Fruit fly (Drosophila melanogaster) whole organism, embryonic: ENCODE measurements around the gene Rfx.
A peak's percentile ranks its signal among the peaks of the same experiment; 100 is the strongest.

Experiments
- Aef1 ChIP-seq: fragments of 200-800 bp; sonication (Bioruptor generic); IDR thresholded peaks from 3 replicates; pipeline ENCODE4 v1.3.6; 2022; ENCODE audit warnings: missing biosample characterization, missing genetic modification characterization
- B-H1 ChIP-seq: fragments of 200-800 bp; sonication (Bioruptor generic); IDR thresholded peaks from 3 replicates; pipeline ENCODE4 v1.3.6; 2022; ENCODE audit warnings: missing biosample characterization, missing genetic modification characterization
- Bgb ChIP-seq: fragments of 200-800 bp; sonication (Bioruptor generic); IDR thresholded peaks from 2 replicates; pipeline ENCODE4 v1.3.6; 2022; ENCODE audit warnings: missing biosample characterization, missing genetic modification characterization; ENCODE audit not compliant: partially characterized antibody
- CG1024 ChIP-seq: fragments of 200-800 bp; sonication (Bioruptor generic); IDR thresholded peaks from 2 replicates; pipeline ENCODE4 v1.3.6; 2022; ENCODE audit warnings: missing biosample characterization, missing genetic modification characterization
- CG14710 ChIP-seq: fragments of 200-800 bp; sonication (Bioruptor generic); optimal IDR thresholded peaks from 3 replicates; lab custom pipeline; 2019; ENCODE audit warnings: missing biosample characterization, mild to moderate bottlenecking, missing genetic modification characterization, moderate library complexity
- CG15073 ChIP-seq: fragments of 200-800 bp; sonication (Bioruptor generic); optimal IDR thresholded peaks from 2 replicates; lab custom pipeline; 2016; ENCODE audit warnings: missing biosample characterization, missing genetic modification characterization
- CG15514 ChIP-seq: fragments of 200-800 bp; sonication (Bioruptor generic); optimal IDR thresholded peaks from 3 replicates; lab custom pipeline; 2017; ENCODE audit warnings: missing biosample characterization, missing genetic modification characterization, mild to moderate bottlenecking, moderate library complexity, missing genetic modification reagents
- CG1603 ChIP-seq: fragments of 200-800 bp; sonication (Bioruptor generic); optimal IDR thresholded peaks from 2 replicates; lab custom pipeline; 2019; ENCODE audit warnings: missing biosample characterization, mild to moderate bottlenecking, missing genetic modification characterization, moderate library complexity
- CG17361 ChIP-seq: fragments of 200-800 bp; sonication (Bioruptor generic); IDR thresholded peaks from 3 replicates; pipeline ENCODE4 v1.3.6; 2022; ENCODE audit warnings: missing biosample characterization, missing genetic modification characterization
- CG17385 ChIP-seq: fragments of 200-800 bp; sonication (Bioruptor generic); optimal IDR thresholded peaks from 3 replicates; lab custom pipeline; 2018; ENCODE audit warnings: missing biosample characterization, mild to moderate bottlenecking, missing genetic modification characterization
- CG17568 ChIP-seq: fragments of 200-800 bp; sonication (Bioruptor generic); optimal IDR thresholded peaks from 2 replicates; lab custom pipeline; 2018; ENCODE audit warnings: missing biosample characterization, mild to moderate bottlenecking, missing genetic modification characterization, moderate library complexity
- CG18619 ChIP-seq: fragments of 200-800 bp; sonication (Bioruptor generic); optimal IDR thresholded peaks from 3 replicates; lab custom pipeline; 2017; ENCODE audit warnings: missing biosample characterization, mild to moderate bottlenecking, missing genetic modification characterization
- CG2120 ChIP-seq: fragments of 200-800 bp; sonication (Bioruptor generic); optimal IDR thresholded peaks from 3 replicates; lab custom pipeline; 2016; ENCODE audit warnings: missing biosample characterization, missing genetic modification characterization
- CG2199 ChIP-seq: fragments of 200-800 bp; sonication (Bioruptor generic); IDR thresholded peaks from 3 replicates; pipeline ENCODE4 v1.3.6; 2022; ENCODE audit warnings: missing biosample characterization, missing genetic modification characterization
- CG31441 ChIP-seq: fragments of 200-800 bp; sonication (Bioruptor generic); IDR thresholded peaks from 2 replicates; pipeline ENCODE4 v1.3.6; 2022; ENCODE audit warnings: missing biosample characterization, missing genetic modification characterization
- CG3281 ChIP-seq: fragments of 200-800 bp; sonication (Bioruptor generic); optimal IDR thresholded peaks from 3 replicates; lab custom pipeline; 2017; ENCODE audit warnings: missing biosample characterization, mild to moderate bottlenecking, missing genetic modification characterization
- CG34224 ChIP-seq: fragments of 200-800 bp; sonication (Bioruptor generic); IDR thresholded peaks from 3 replicates; pipeline ENCODE4 v1.3.6; 2022; ENCODE audit warnings: missing biosample characterization, missing genetic modification characterization; ENCODE audit not compliant: partially characterized antibody
- CG4404 ChIP-seq: fragments of 200-800 bp; sonication (Bioruptor generic); IDR thresholded peaks from 2 replicates; pipeline ENCODE4 v1.3.6; 2022; ENCODE audit warnings: missing biosample characterization, missing genetic modification characterization
- CG8388 ChIP-seq: fragments of 200-800 bp; sonication (Bioruptor generic); optimal IDR thresholded peaks from 2 replicates; lab custom pipeline; 2019; ENCODE audit warnings: missing biosample characterization, mild to moderate bottlenecking, missing genetic modification characterization, moderate library complexity
- CG9437 ChIP-seq: fragments of 200-800 bp; sonication (Bioruptor generic); optimal IDR thresholded peaks from 2 replicates; lab custom pipeline; 2018; ENCODE audit warnings: missing biosample characterization, mild to moderate bottlenecking, missing genetic modification characterization
- Chrac-16 ChIP-seq: fragments of 200-800 bp; sonication (Bioruptor generic); optimal IDR thresholded peaks from 3 replicates; lab custom pipeline; 2016; ENCODE audit warnings: missing biosample characterization, missing genetic modification characterization
- Deaf1 ChIP-seq: fragments of 200-800 bp; optimal IDR thresholded peaks from 3 replicates; lab custom pipeline; 2019; ENCODE audit warnings: missing biosample characterization, mild to moderate bottlenecking, missing genetic modification characterization, moderate library complexity
- Dek ChIP-seq: fragments of 200-800 bp; sonication (Bioruptor generic); optimal IDR thresholded peaks from 3 replicates; lab custom pipeline; 2019; ENCODE audit warnings: missing biosample characterization, mild to moderate bottlenecking, missing genetic modification characterization, moderate library complexity
- Dll ChIP-seq: fragments of 200-800 bp; sonication (Bioruptor generic); IDR thresholded peaks from 4 replicates; pipeline ENCODE4 v1.3.6; 2022; ENCODE audit warnings: missing biosample characterization, missing genetic modification characterization; ENCODE audit not compliant: partially characterized antibody
- Dref ChIP-seq: fragments of 200-800 bp; sonication (Bioruptor generic); IDR thresholded peaks from 2 replicates; pipeline ENCODE4 v1.3.6; 2022; ENCODE audit warnings: missing biosample characterization, missing genetic modification characterization
- Elba2 ChIP-seq: fragments of 200-800 bp; sonication (Bioruptor generic); optimal IDR thresholded peaks from 3 replicates; lab custom pipeline; 2016; ENCODE audit warnings: missing biosample characterization, missing genetic modification characterization
- Hand ChIP-seq: fragments of 200-800 bp; sonication (Bioruptor generic); optimal IDR thresholded peaks from 2 replicates; lab custom pipeline; 2017; ENCODE audit warnings: mild to moderate bottlenecking, missing biosample characterization, missing genetic modification reagents, missing genetic modification characterization
- HmgZ ChIP-seq: fragments of 200-800 bp; sonication (Bioruptor generic); optimal IDR thresholded peaks from 2 replicates; lab custom pipeline; 2018; ENCODE audit warnings: missing biosample characterization, mild to moderate bottlenecking, missing genetic modification characterization
- NC2β ChIP-seq: fragments of 200-800 bp; sonication (Bioruptor generic); optimal IDR thresholded peaks from 2 replicates; lab custom pipeline; 2016; ENCODE audit warnings: missing biosample characterization, missing genetic modification characterization
- Oaz ChIP-seq: fragments of 200-800 bp; sonication (Bioruptor generic); IDR thresholded peaks from 2 replicates; pipeline ENCODE4 v1.3.6; 2022; ENCODE audit warnings: missing biosample characterization, missing genetic modification characterization
- ara ChIP-seq: fragments of 200-800 bp; sonication (Bioruptor generic); IDR thresholded peaks from 2 replicates; pipeline ENCODE4 v1.3.6; 2022; ENCODE audit warnings: missing biosample characterization, missing genetic modification characterization
- chinmo ChIP-seq: fragments of 200-800 bp; sonication (Bioruptor generic); IDR thresholded peaks from 4 replicates; pipeline ENCODE4 v1.3.6; 2022; ENCODE audit warnings: missing biosample characterization, missing genetic modification characterization; ENCODE audit not compliant: partially characterized antibody
- dysf ChIP-seq: fragments of 200-800 bp; sonication (Bioruptor generic); IDR thresholded peaks from 3 replicates; pipeline ENCODE4 v1.3.6; 2022; ENCODE audit warnings: missing biosample characterization, missing genetic modification characterization
- exex ChIP-seq: fragments of 200-800 bp; sonication (Bioruptor generic); optimal IDR thresholded peaks from 4 replicates; lab custom pipeline; 2018; ENCODE audit warnings: missing biosample characterization, mild to moderate bottlenecking, missing genetic modification characterization, moderate library complexity
- gce ChIP-seq: fragments of 200-800 bp; sonication (Bioruptor generic); IDR thresholded peaks from 3 replicates; pipeline ENCODE4 v1.3.6; 2022; ENCODE audit warnings: missing biosample characterization, missing genetic modification characterization
- gem ChIP-seq: fragments of 200-800 bp; sonication (Bioruptor generic); optimal IDR thresholded peaks from 2 replicates; lab custom pipeline; 2019; ENCODE audit warnings: missing biosample characterization, mild to moderate bottlenecking, missing genetic modification characterization, moderate library complexity
- jing ChIP-seq: fragments of 200-800 bp; sonication (Bioruptor generic); optimal IDR thresholded peaks from 2 replicates; lab custom pipeline; 2018; ENCODE audit warnings: missing biosample characterization, mild to moderate bottlenecking, missing genetic modification characterization
- lab ChIP-seq: fragments of 200-800 bp; sonication (Bioruptor generic); optimal IDR thresholded peaks from 3 replicates; lab custom pipeline; 2017; ENCODE audit warnings: missing biosample characterization, missing genetic modification characterization, mild to moderate bottlenecking, moderate library complexity, missing genetic modification reagents
- lilli ChIP-seq: fragments of 200-800 bp; sonication (Bioruptor generic); optimal IDR thresholded peaks from 3 replicates; lab custom pipeline; 2016; ENCODE audit warnings: missing biosample characterization, missing genetic modification characterization
- nau ChIP-seq: fragments of 200-800 bp; sonication (Bioruptor generic); optimal IDR thresholded peaks from 3 replicates; lab custom pipeline; 2017; ENCODE audit warnings: missing biosample characterization, mild to moderate bottlenecking, missing genetic modification characterization, missing genetic modification reagents
- nerfin-2 ChIP-seq: fragments of 200-800 bp; sonication (Bioruptor generic); IDR thresholded peaks from 2 replicates; pipeline ENCODE4 v1.3.6; 2022; ENCODE audit warnings: missing biosample characterization, missing genetic modification characterization; ENCODE audit not compliant: partially characterized antibody
- pb ChIP-seq: fragments of 200-800 bp; sonication (Bioruptor generic); optimal IDR thresholded peaks from 3 replicates; lab custom pipeline; 2016; ENCODE audit warnings: missing biosample characterization, missing genetic modification characterization
- pho ChIP-seq: fragments of 200-800 bp; sonication (Bioruptor generic); optimal IDR thresholded peaks from 2 replicates; lab custom pipeline; 2016; ENCODE audit warnings: missing biosample characterization, missing genetic modification characterization
- pnt ChIP-seq: fragments of 200-800 bp; sonication (Bioruptor generic); optimal IDR thresholded peaks from 3 replicates; lab custom pipeline; 2016; ENCODE audit warnings: missing biosample characterization, missing genetic modification characterization
- row ChIP-seq: fragments of 200-800 bp; sonication (Bioruptor generic); IDR thresholded peaks from 3 replicates; pipeline ENCODE4 v1.3.6; 2022; ENCODE audit warnings: missing biosample characterization, missing genetic modification characterization
- sens-2 ChIP-seq: fragments of 200-800 bp; sonication (Bioruptor generic); IDR thresholded peaks from 2 replicates; pipeline ENCODE4 v1.3.6; 2022; ENCODE audit warnings: missing biosample characterization, missing genetic modification characterization
- sna ChIP-seq: fragments of 200-800 bp; sonication (Bioruptor generic); IDR thresholded peaks from 2 replicates; pipeline ENCODE4 v1.3.6; 2022; ENCODE audit warnings: missing biosample characterization, missing genetic modification characterization; ENCODE audit not compliant: partially characterized antibody
- vfl ChIP-seq: fragments of 200-800 bp; sonication (Bioruptor generic); optimal IDR thresholded peaks from 2 replicates; lab custom pipeline; 2016; ENCODE audit warnings: missing biosample characterization, missing genetic modification characterization
- z ChIP-seq: fragments of 200-800 bp; sonication (Bioruptor generic); IDR thresholded peaks from 3 replicates; pipeline ENCODE4 v1.3.6; 2022; ENCODE audit warnings: missing biosample characterization, missing genetic modification characterization

Gene Rfx

dm6 chr3R:10411752-10412549, 34.1 kb upstream of the Rfx start (continued):
- TF ChIP-seq CG14710 (tag; lab: Kevin White, UChicago) (no peak), Hand (GFP tag; lab: Kevin White, UChicago) (peak; percentile 2), B-H1 (GFP tag; lab: Robert Waterston, UW) (peak; percentile 47; the same call in 2 of the 3 replicates), Bgb (GFP tag; lab: Robert Waterston, UW) (no peak), CG8388 (GFP tag; lab: Kevin White, UChicago) (no peak), CG17385 (GFP tag; lab: Kevin White, UChicago) (no peak), HmgZ (tag; lab: Kevin White, UChicago) (peak; percentile 0), CG15073 (no peak), CG15514 (GFP tag; lab: Kevin White, UChicago) (peak; percentile 27), dysf (GFP tag; lab: Robert Waterston, UW) (peak; percentile 78), sna (GFP tag; lab: Robert Waterston, UW) (no peak), nau (GFP tag; lab: Kevin White, UChicago) (no peak), lilli (GFP tag; lab: Kevin White, UChicago) (peak; percentile 29), CG18619 (GFP tag; lab: Kevin White, UChicago) (no peak), Aef1 (GFP tag; lab: Robert Waterston, UW) (peak; percentile 48), sens-2 (no peak), jing (GFP tag; lab: Kevin White, UChicago) (no peak), nerfin-2 (GFP tag; lab: Robert Waterston, UW) (no peak), Dref (GFP tag; lab: Robert Waterston, UW) (no peak), CG34224 (GFP tag; lab: Robert Waterston, UW) (no peak), CG17361 (GFP tag; lab: Robert Waterston, UW) (peak; percentile 38; the same call in 1 of the 3 replicates), vfl (no peak), Oaz (0 out of 2 replicates have a peak, but pooled peaks have one; percentile 19), Deaf1 (tag; lab: Kevin White, UChicago) (no peak), CG1603 (tag; lab: Kevin White, UChicago) (no peak), ara (no peak), NC2β (GFP tag; lab: Kevin White, UChicago) (no peak), CG3281 (GFP tag; lab: Kevin White, UChicago) (peak; percentile 76), CG2199 (GFP tag; lab: Robert Waterston, UW) (no peak), chinmo (GFP tag; lab: Robert Waterston, UW) (no peak), Elba2 (no peak), pb (GFP tag; lab: Kevin White, UChicago) (no peak), row (GFP tag; lab: Robert Waterston, UW) (peak; percentile 69), z (GFP tag; lab: Robert Waterston, UW) (no peak), gem (tag; lab: Kevin White, UChicago) (no peak), gce (GFP tag; lab: Robert Waterston, UW) (peak; percentile 62; the same call in 1 of the 3 replicates), Dll (no peak), CG4404 (GFP tag; lab: Robert Waterston, UW) (peak; percentile 42; the same call in 1 of the 2 replicates), CG1024 (GFP tag; lab: Robert Waterston, UW) (no peak), lab (no peak), Chrac-16 (GFP tag; lab: Kevin White, UChicago) (no peak), CG17568 (GFP tag; lab: Kevin White, UChicago) (no peak), CG9437 (no peak), pho (GFP tag; lab: Kevin White, UChicago) (peak; percentile 16), CG31441 (GFP tag; lab: Robert Waterston, UW) (no peak), exex (tag; lab: Kevin White, UChicago) (peak; percentile 92), pnt (GFP tag; lab: Kevin White, UChicago) (peak; percentile 19), Dek (tag; lab: Kevin White, UChicago) (peak; percentile 65), CG2120 (GFP tag; lab: Kevin White, UChicago) (peak; percentile 62)
